Fruit fly (Drosophila melanogaster) whole organism, prepupa: Measurements from ENCODE around the gene Vm26Ab.
A peak's percentile ranks its signal among the peaks of the same experiment; 100 is the strongest.

Source experiments
- Blimp-1 ChIP-seq: fragments of 200-800 bp; sonication (Bioruptor generic); optimal IDR thresholded peaks from 3 replicates; lab custom pipeline; 2017; ENCODE audit warnings: missing biosample characterization, missing genetic modification characterization, mild to moderate bottlenecking, moderate library complexity, missing genetic modification reagents
- CG10669 ChIP-seq: fragments of 200-800 bp; sonication (Bioruptor generic); optimal IDR thresholded peaks from 3 replicates; lab custom pipeline; 2018; ENCODE audit warnings: missing biosample characterization, mild to moderate bottlenecking, missing genetic modification characterization, moderate library complexity
- CG11294 ChIP-seq: fragments of 200-800 bp; sonication (Bioruptor generic); IDR thresholded peaks from 2 replicates; pipeline ENCODE4 v1.3.6; 2022; ENCODE audit warnings: missing biosample characterization, missing genetic modification characterization
- CG11762 ChIP-seq: fragments of 200-800 bp; sonication (Bioruptor generic); optimal IDR thresholded peaks from 3 replicates; lab custom pipeline; 2016; ENCODE audit warnings: missing biosample characterization, missing genetic modification characterization; ENCODE audit not compliant: insufficient read depth
- CG15336 ChIP-seq: fragments of 200-800 bp; sonication (Bioruptor generic); IDR thresholded peaks from 2 replicates; pipeline ENCODE4 v1.3.6; 2022; ENCODE audit warnings: missing biosample characterization, missing genetic modification characterization
- CG1621 ChIP-seq: fragments of 200-800 bp; sonication (Bioruptor generic); optimal IDR thresholded peaks from 3 replicates; lab custom pipeline; 2018; ENCODE audit warnings: missing biosample characterization, mild to moderate bottlenecking, missing genetic modification characterization
- CG3032 ChIP-seq: fragments of 200-800 bp; optimal IDR thresholded peaks from 2 replicates; lab custom pipeline; 2019; ENCODE audit warnings: missing biosample characterization, mild to moderate bottlenecking, missing genetic modification characterization, moderate library complexity
- CG31627 ChIP-seq: fragments of 200-800 bp; sonication (Bioruptor generic); optimal IDR thresholded peaks from 3 replicates; lab custom pipeline; 2016; ENCODE audit warnings: missing biosample characterization, missing genetic modification characterization
- CG32006 ChIP-seq: fragments of 200-800 bp; sonication (Bioruptor generic); optimal IDR thresholded peaks from 3 replicates; lab custom pipeline; 2017; ENCODE audit warnings: missing biosample characterization, mild to moderate bottlenecking, missing genetic modification characterization
- CG34406 ChIP-seq: fragments of 200-800 bp; sonication (Bioruptor generic); optimal IDR thresholded peaks from 3 replicates; lab custom pipeline; 2016; ENCODE audit warnings: missing biosample characterization, missing genetic modification characterization
- CG3919 ChIP-seq: fragments of 200-800 bp; sonication (Bioruptor generic); optimal IDR thresholded peaks from 3 replicates; lab custom pipeline; 2016; ENCODE audit warnings: missing biosample characterization, missing genetic modification characterization
- CG4318 ChIP-seq: fragments of 200-800 bp; sonication (Bioruptor generic); optimal IDR thresholded peaks from 3 replicates; lab custom pipeline; 2017; ENCODE audit warnings: missing biosample characterization, mild to moderate bottlenecking, missing genetic modification characterization
- CG6163 ChIP-seq: fragments of 200-800 bp; sonication (Bioruptor generic); IDR thresholded peaks from 3 replicates; pipeline ENCODE4 v1.3.6; 2022; ENCODE audit warnings: missing biosample characterization, missing genetic modification characterization
- CG6276 ChIP-seq: fragments of 200-800 bp; sonication (Bioruptor generic); optimal IDR thresholded peaks from 2 replicates; lab custom pipeline; 2017; ENCODE audit warnings: missing biosample characterization, mild to moderate bottlenecking, missing genetic modification characterization
- CG6792 ChIP-seq: fragments of 200-800 bp; sonication (Bioruptor generic); optimal IDR thresholded peaks from 3 replicates; lab custom pipeline; 2016; ENCODE audit warnings: missing biosample characterization, missing genetic modification characterization
- CG6808 ChIP-seq: fragments of 200-800 bp; sonication (Bioruptor generic); optimal IDR thresholded peaks from 3 replicates; lab custom pipeline; 2017; ENCODE audit warnings: missing biosample characterization, missing genetic modification characterization, mild to moderate bottlenecking, moderate library complexity, missing genetic modification reagents
- CG6854 ChIP-seq: fragments of 200-800 bp; sonication (Bioruptor generic); optimal IDR thresholded peaks from 2 replicates; lab custom pipeline; 2017; ENCODE audit warnings: missing biosample characterization, mild to moderate bottlenecking, missing genetic modification characterization
- CG7368 ChIP-seq: fragments of 200-800 bp; sonication (Bioruptor generic); optimal IDR thresholded peaks from 3 replicates; lab custom pipeline; 2016; ENCODE audit warnings: missing biosample characterization, missing genetic modification characterization
- CG8119 ChIP-seq: fragments of 200-800 bp; sonication (Bioruptor generic); IDR thresholded peaks from 3 replicates; pipeline ENCODE4 v1.3.6; 2022; ENCODE audit warnings: missing biosample characterization, missing genetic modification characterization
- CG8632 ChIP-seq: fragments of 200-800 bp; sonication (Bioruptor generic); optimal IDR thresholded peaks from 3 replicates; lab custom pipeline; 2016; ENCODE audit warnings: missing biosample characterization, missing genetic modification characterization
- CG9139 ChIP-seq: fragments of 200-800 bp; sonication (Bioruptor generic); optimal IDR thresholded peaks from 3 replicates; lab custom pipeline; 2017; ENCODE audit warnings: missing biosample characterization, mild to moderate bottlenecking, missing genetic modification characterization
- Eip75B ChIP-seq: fragments of 200-800 bp; sonication (Bioruptor generic); optimal IDR thresholded peaks from 3 replicates; lab custom pipeline; 2016; ENCODE audit warnings: missing biosample characterization, missing genetic modification characterization
- Eip78C ChIP-seq: fragments of 200-800 bp; sonication (Bioruptor generic); peaks from one replicate; lab custom pipeline; 2016; ENCODE audit warnings: missing biosample characterization, missing genetic modification characterization
- Eip93F ChIP-seq: fragments of 200-800 bp; sonication (Bioruptor generic); optimal IDR thresholded peaks from 2 replicates; lab custom pipeline; 2016; ENCODE audit warnings: missing biosample characterization, mild to moderate bottlenecking, missing genetic modification characterization
- Ets21C ChIP-seq: fragments of 200-800 bp; sonication (Bioruptor generic); optimal IDR thresholded peaks from 3 replicates; lab custom pipeline; 2016; ENCODE audit warnings: missing biosample characterization, missing genetic modification characterization
- Ets96B ChIP-seq: fragments of 200-800 bp; optimal IDR thresholded peaks from 2 replicates; lab custom pipeline; 2019; ENCODE audit warnings: missing biosample characterization, mild to moderate bottlenecking, missing genetic modification characterization, moderate library complexity
- Gug ChIP-seq: fragments of 200-800 bp; sonication (Bioruptor generic); IDR thresholded peaks from 2 replicates; pipeline ENCODE4 v1.3.6; 2022; ENCODE audit warnings: missing biosample characterization, missing genetic modification characterization
- Hr38 ChIP-seq: sonication (Bioruptor generic); optimal IDR thresholded peaks from 2 replicates; lab custom pipeline; 2016; ENCODE audit warnings: missing biosample characterization, missing genetic modification characterization
- Hr39 ChIP-seq: fragments of 200-800 bp; sonication (Bioruptor generic); optimal IDR thresholded peaks from 2 replicates; lab custom pipeline; 2016; ENCODE audit warnings: missing biosample characterization, missing genetic modification characterization
- Hr4 ChIP-seq: fragments of 200-800 bp; sonication (Bioruptor generic); optimal IDR thresholded peaks from 3 replicates; lab custom pipeline; 2016; ENCODE audit warnings: missing biosample characterization, missing genetic modification characterization
- Lpt ChIP-seq: fragments of 200-800 bp; sonication (Bioruptor generic); optimal IDR thresholded peaks from 3 replicates; lab custom pipeline; 2016; ENCODE audit warnings: missing biosample characterization, missing genetic modification characterization
- Met ChIP-seq: fragments of 200-800 bp; sonication (Bioruptor generic); optimal IDR thresholded peaks from 3 replicates; lab custom pipeline; 2016; ENCODE audit warnings: missing biosample characterization, missing genetic modification characterization
- OdsH ChIP-seq: fragments of 200-800 bp; sonication (Bioruptor generic); optimal IDR thresholded peaks from 3 replicates; lab custom pipeline; 2016; ENCODE audit warnings: missing biosample characterization, missing genetic modification characterization
- Smox ChIP-seq: fragments of 200-800 bp; sonication (Bioruptor generic); optimal IDR thresholded peaks from 3 replicates; lab custom pipeline; 2016; ENCODE audit warnings: missing biosample characterization, missing genetic modification characterization
- Sox102F ChIP-seq: fragments of 200-800 bp; sonication (Bioruptor generic); optimal IDR thresholded peaks from 2 replicates; lab custom pipeline; 2016; ENCODE audit warnings: missing biosample characterization, mild to moderate bottlenecking, missing genetic modification characterization
- Sox15 ChIP-seq: fragments of 200-800 bp; sonication (Bioruptor generic); optimal IDR thresholded peaks from 3 replicates; lab custom pipeline; 2016; ENCODE audit warnings: missing biosample characterization, missing genetic modification characterization
- acj6 ChIP-seq: fragments of 200-800 bp; sonication (Bioruptor generic); optimal IDR thresholded peaks from 3 replicates; lab custom pipeline; 2016; ENCODE audit warnings: missing biosample characterization, missing genetic modification characterization
- dac ChIP-seq: fragments of 200-800 bp; sonication (Bioruptor generic); optimal IDR thresholded peaks from 2 replicates; lab custom pipeline; 2017; ENCODE audit warnings: missing biosample characterization, mild to moderate bottlenecking, missing genetic modification characterization
- dsx ChIP-seq: fragments of 200-800 bp; optimal IDR thresholded peaks from 3 replicates; lab custom pipeline; 2019; ENCODE audit warnings: missing biosample characterization, mild to moderate bottlenecking, missing genetic modification characterization, moderate library complexity; ENCODE audit not compliant: poor library complexity, severe bottlenecking
- esn ChIP-seq: fragments of 200-800 bp; sonication (Bioruptor generic); optimal IDR thresholded peaks from 2 replicates; lab custom pipeline; 2016; ENCODE audit warnings: missing biosample characterization, mild to moderate bottlenecking, missing genetic modification characterization, moderate library complexity
- fkh ChIP-seq: fragments of 200-800 bp; sonication (Bioruptor generic); optimal IDR thresholded peaks from 3 replicates; lab custom pipeline; 2017; ENCODE audit warnings: missing biosample characterization, mild to moderate bottlenecking, missing genetic modification characterization, moderate library complexity
- net ChIP-seq: fragments of 200-800 bp; sonication (Bioruptor generic); optimal IDR thresholded peaks from 3 replicates; lab custom pipeline; 2016; ENCODE audit warnings: missing biosample characterization, missing genetic modification characterization
- pdm3 ChIP-seq: fragments of 200-800 bp; sonication (Bioruptor generic); optimal IDR thresholded peaks from 3 replicates; lab custom pipeline; 2016; ENCODE audit warnings: missing biosample characterization, missing genetic modification characterization
- salr ChIP-seq, 2 experiments: fragments of 200-800 bp; sonication (Bioruptor generic); optimal IDR thresholded peaks; 3 replicates each; lab custom pipeline; 2016 to 2018; ENCODE audit warnings: missing biosample characterization in 2 of 2, missing genetic modification characterization in 2 of 2, mild to moderate bottlenecking in 1 of 2
- svp ChIP-seq: fragments of 200-800 bp; sonication (Bioruptor generic); peaks from one replicate; lab custom pipeline; 2016; ENCODE audit warnings: missing biosample characterization, missing genetic modification characterization
- topi ChIP-seq: fragments of 200-800 bp; sonication (Bioruptor generic); optimal IDR thresholded peaks from 3 replicates; lab custom pipeline; 2016; ENCODE audit warnings: missing biosample characterization, missing genetic modification characterization
- vri ChIP-seq: fragments of 200-800 bp; sonication (Bioruptor generic); optimal IDR thresholded peaks from 3 replicates; lab custom pipeline; 2016; ENCODE audit warnings: missing biosample characterization, mild to moderate bottlenecking, missing genetic modification characterization

Gene Vm26Ab

dm6 chr2L:5979957-5980861 lies 23.4 kb downstream of the Vm26Ab start (continued):
- TF ChIP-seq vri (GFP tag; lab: Kevin White, UChicago), result peak; percentile 70
- TF ChIP-seq Hr38 (GFP tag; lab: Kevin White, UChicago), result no peak
- TF ChIP-seq CG31627 (GFP tag; lab: Kevin White, UChicago), result no peak
- TF ChIP-seq dsx (GFP tag; lab: Kevin White, UChicago), result peak; percentile 52
- TF ChIP-seq CG6163, result no peak
- TF ChIP-seq CG15336, result no peak
- TF ChIP-seq acj6 (GFP tag; lab: Kevin White, UChicago), result no peak
- no peak for TF ChIP-seq topi
- no peak for TF ChIP-seq pdm3 (GFP tag; lab: Kevin White, UChicago)
- TF ChIP-seq CG6792 (GFP tag; lab: Kevin White, UChicago), result peak; percentile 14
- no peak for TF ChIP-seq Hr39
- no peak for TF ChIP-seq Sox15 (GFP tag; lab: Kevin White, UChicago)
- TF ChIP-seq CG7368, result no peak
- peak; percentile 54 for TF ChIP-seq Met (GFP tag; lab: Kevin White, UChicago)
- peak; percentile 52 for TF ChIP-seq CG3919
- TF ChIP-seq Ets96B (tag; lab: Kevin White, UChicago), result no peak
- no peak for TF ChIP-seq salr (GFP tag; optimal IDR thresholded peaks at IDR 0.05; lab: Kevin White, UChicago)
- no peak for TF ChIP-seq Hr4 (GFP tag; lab: Kevin White, UChicago)
- peak; percentile 77 for TF ChIP-seq CG6854 (GFP tag; lab: Kevin White, UChicago)
- peak; percentile 77 for TF ChIP-seq CG9139 (GFP tag; lab: Kevin White, UChicago)
- TF ChIP-seq CG4318 (GFP tag; lab: Kevin White, UChicago), result no peak
- peak; percentile 76 for TF ChIP-seq Eip78C (GFP tag; lab: Kevin White, UChicago)
- TF ChIP-seq CG8119, result no peak
- peak; percentile 81 for TF ChIP-seq svp (GFP tag; lab: Kevin White, UChicago)
- TF ChIP-seq CG34406, result no peak
- no peak for TF ChIP-seq fkh (GFP tag; lab: Kevin White, UChicago)

dm6 chr2L:5980862-5981432 lies 24.1 kb downstream of the Vm26Ab start, which contains the start of gene chic:
TSS of gene chic (minus strand) at chr2L:5981018.
- TF ChIP-seq Met (GFP tag; lab: Kevin White, UChicago), result no peak
- TF ChIP-seq dac (GFP tag; lab: Kevin White, UChicago), result no peak
- no peak for TF ChIP-seq CG6808 (GFP tag; lab: Kevin White, UChicago)
- no peak for TF ChIP-seq CG11294 (GFP tag; lab: Robert Waterston, UW)
- peak; percentile 19 for TF ChIP-seq Hr4 (GFP tag; lab: Kevin White, UChicago)
- no peak for TF ChIP-seq esn
- TF ChIP-seq topi, result no peak
- no peak for TF ChIP-seq Eip75B
- TF ChIP-seq Blimp-1, result no peak
- TF ChIP-seq net, result no peak
- no peak for TF ChIP-seq CG11762 (GFP tag; lab: Kevin White, UChicago)
- TF ChIP-seq CG6854 (GFP tag; lab: Kevin White, UChicago), result peak; percentile 68
- TF ChIP-seq Smox (GFP tag; lab: Kevin White, UChicago), result peak; percentile 34
- peak; percentile 19 for TF ChIP-seq Ets96B (tag; lab: Kevin White, UChicago)
- no peak for TF ChIP-seq CG6792 (GFP tag; lab: Kevin White, UChicago)
- no peak for TF ChIP-seq CG8632 (GFP tag; lab: Kevin White, UChicago)
- TF ChIP-seq CG1621, result no peak
- TF ChIP-seq CG6276, result no peak
- TF ChIP-seq Ets21C (GFP tag; lab: Kevin White, UChicago), result no peak
- TF ChIP-seq Hr39, result peak; percentile 19
- no peak for TF ChIP-seq CG3032
- no peak for TF ChIP-seq Eip93F (GFP tag; lab: Kevin White, UChicago)
- TF ChIP-seq CG8119, result no peak
- no peak for TF ChIP-seq salr (GFP tag; optimal IDR thresholded peaks at IDR 0.05; lab: Kevin White, UChicago)
- peak; percentile 19 for TF ChIP-seq CG32006 (GFP tag; lab: Kevin White, UChicago)
- no peak for TF ChIP-seq CG10669 (GFP tag; lab: Kevin White, UChicago)
- TF ChIP-seq Lpt (GFP tag; lab: Kevin White, UChicago), result no peak
- TF ChIP-seq pdm3 (GFP tag; lab: Kevin White, UChicago), result peak; percentile 4
- TF ChIP-seq CG6163, result no peak
- no peak for TF ChIP-seq acj6 (GFP tag; lab: Kevin White, UChicago)
- TF ChIP-seq OdsH (GFP tag; lab: Kevin White, UChicago), result no peak
- no peak for TF ChIP-seq Hr38 (GFP tag; lab: Kevin White, UChicago)
- TF ChIP-seq Gug, result no peak
- peak; percentile 55 for TF ChIP-seq Sox102F
